Worm (Caenorhabditis elegans) whole organism, late embryonic: ENCODE results near the gene C27D9.1.

Experiments
- C08G9.2 ChIP-seq: sonication (generic microtip); optimal IDR thresholded peaks from 2 replicates; lab custom pipeline; 2016; ENCODE audit warnings: mild to moderate bottlenecking, missing genetic modification characterization, moderate library complexity, missing compliant biosample characterization
- F13H6.1 ChIP-seq: sonication (generic microtip); optimal IDR thresholded peaks from 2 replicates; lab custom pipeline; 2016; ENCODE audit warnings: missing genetic modification characterization, missing compliant biosample characterization
- Y22D7AL.16 ChIP-seq: sonication (generic microtip); optimal IDR thresholded peaks from 2 replicates; lab custom pipeline; 2016; ENCODE audit warnings: missing genetic modification characterization, missing compliant biosample characterization
- ceh-22 ChIP-seq: sonication (generic microtip); optimal IDR thresholded peaks from 2 replicates; lab custom pipeline; 2017; ENCODE audit warnings: missing biosample characterization, missing genetic modification characterization
- ceh-30 ChIP-seq: fragments of 150-350 bp; optimal IDR thresholded peaks from 2 replicates; lab custom pipeline; 2014; ENCODE audit warnings: missing biosample characterization, missing genetic modification characterization
- ceh-34 ChIP-seq: sonication (generic microtip); optimal IDR thresholded peaks from 2 replicates; lab custom pipeline; 2016; ENCODE audit warnings: mild to moderate bottlenecking, missing genetic modification characterization, missing compliant biosample characterization
- ceh-45 ChIP-seq: fragments of 200-800 bp; sonication (Bioruptor generic); IDR thresholded peaks from 2 replicates; pipeline ENCODE4 v1.3.6; 2022; ENCODE audit warnings: missing genetic modification reagents, missing genetic modification characterization, missing compliant biosample characterization
- ceh-48 ChIP-seq: sonication (generic microtip); optimal IDR thresholded peaks from 2 replicates; lab custom pipeline; 2016; ENCODE audit warnings: missing genetic modification characterization, inconsistent platforms, missing compliant biosample characterization
- ceh-9 ChIP-seq: sonication (generic microtip); optimal IDR thresholded peaks from 2 replicates; lab custom pipeline; 2016; ENCODE audit warnings: mild to moderate bottlenecking, missing genetic modification characterization, inconsistent platforms, missing compliant biosample characterization
- dve-1 ChIP-seq: sonication (generic microtip); optimal IDR thresholded peaks from 2 replicates; lab custom pipeline; 2017; ENCODE audit warnings: antibody characterized with exemption, mild to moderate bottlenecking, missing genetic modification characterization, missing compliant biosample characterization
- elt-2 ChIP-seq: sonication (generic microtip); optimal IDR thresholded peaks from 2 replicates; lab custom pipeline; 2016; ENCODE audit warnings: missing genetic modification reagents, missing genetic modification characterization, missing compliant biosample characterization
- elt-4 ChIP-seq: sonication (generic microtip); optimal IDR thresholded peaks from 2 replicates; lab custom pipeline; 2016; ENCODE audit warnings: missing genetic modification characterization, missing compliant biosample characterization
- ets-4 ChIP-seq: sonication (generic microtip); optimal IDR thresholded peaks from 2 replicates; lab custom pipeline; 2016; ENCODE audit warnings: missing genetic modification characterization, missing compliant biosample characterization
- eyg-1 ChIP-seq: sonication (generic microtip); optimal IDR thresholded peaks from 2 replicates; lab custom pipeline; 2016; ENCODE audit warnings: missing genotype, missing genetic modification characterization, missing compliant biosample characterization
- fkh-6 ChIP-seq: sonication (generic microtip); optimal IDR thresholded peaks from 2 replicates; lab custom pipeline; 2016; ENCODE audit warnings: missing genetic modification characterization, missing compliant biosample characterization
- gmeb-2 ChIP-seq: sonication (generic microtip); optimal IDR thresholded peaks from 2 replicates; lab custom pipeline; 2016; ENCODE audit warnings: missing genetic modification characterization, inconsistent platforms, missing compliant biosample characterization
- hlh-13 ChIP-seq: fragments of 200-800 bp; sonication (Bioruptor generic); optimal IDR thresholded peaks from 2 replicates; lab custom pipeline; 2018; ENCODE audit warnings: mild to moderate bottlenecking, missing genetic modification characterization, missing compliant biosample characterization
- lim-6 ChIP-seq: sonication (generic microtip); optimal IDR thresholded peaks from 2 replicates; lab custom pipeline; 2016; ENCODE audit warnings: missing genetic modification characterization, missing compliant biosample characterization
- lin-11 ChIP-seq: fragments of 200-800 bp; sonication (Bioruptor generic); optimal IDR thresholded peaks from 2 replicates; lab custom pipeline; 2018; ENCODE audit warnings: mild to moderate bottlenecking, missing genetic modification characterization, missing compliant biosample characterization
- madf-2 ChIP-seq: sonication (generic microtip); optimal IDR thresholded peaks from 2 replicates; lab custom pipeline; 2017; ENCODE audit warnings: missing genetic modification characterization, missing compliant biosample characterization
- mec-3 ChIP-seq: sonication (generic microtip); optimal IDR thresholded peaks from 2 replicates; lab custom pipeline; 2016; ENCODE audit warnings: borderline replicate concordance, missing genetic modification characterization, missing compliant biosample characterization
- pag-3 ChIP-seq: sonication (generic microtip); optimal IDR thresholded peaks from 2 replicates; lab custom pipeline; 2016; ENCODE audit warnings: missing compliant biosample characterization, missing genetic modification characterization, borderline replicate concordance
- pat-9 ChIP-seq: fragments of 200-800 bp; sonication (Bioruptor generic); optimal IDR thresholded peaks from 2 replicates; lab custom pipeline; 2018; ENCODE audit warnings: mild to moderate bottlenecking, missing genetic modification characterization, moderate library complexity, missing compliant biosample characterization
- pax-1 ChIP-seq: fragments of 150-350 bp; optimal IDR thresholded peaks from 2 replicates; lab custom pipeline; 2014; ENCODE audit warnings: missing biosample characterization, missing genetic modification characterization
- pha-2 ChIP-seq: sonication (generic microtip); optimal IDR thresholded peaks from 2 replicates; lab custom pipeline; 2017; ENCODE audit warnings: mild to moderate bottlenecking, missing genetic modification characterization, missing compliant biosample characterization
- pqm-1 ChIP-seq: sonication (generic microtip); optimal IDR thresholded peaks from 2 replicates; lab custom pipeline; 2016; ENCODE audit warnings: missing genetic modification characterization, missing compliant biosample characterization
- ref-2 ChIP-seq: sonication (generic microtip); optimal IDR thresholded peaks from 2 replicates; lab custom pipeline; 2016; ENCODE audit warnings: missing genetic modification characterization, missing compliant biosample characterization
- rnt-1 ChIP-seq: sonication (generic microtip); optimal IDR thresholded peaks from 2 replicates; lab custom pipeline; 2016; ENCODE audit warnings: missing genetic modification characterization, missing compliant biosample characterization
- sox-2 ChIP-seq: fragments of 200-800 bp; sonication (Bioruptor generic); IDR thresholded peaks from 2 replicates; pipeline ENCODE4 v1.3.6; 2022; ENCODE audit warnings: missing genetic modification reagents, missing genetic modification characterization, missing compliant biosample characterization
- ttx-3 ChIP-seq: sonication (generic microtip); optimal IDR thresholded peaks from 2 replicates; lab custom pipeline; 2016; ENCODE audit warnings: missing genetic modification reagents, missing genetic modification characterization, missing compliant biosample characterization
- unc-3 ChIP-seq, 2 experiments: fragments of 200-800 bp in 1 of 2; sonication (Bioruptor generic) in 1 of 2; sonication (generic microtip) in 1 of 2; conservative IDR thresholded peaks in 1 of 2; optimal IDR thresholded peaks in 1 of 2; 2 replicates each; pipeline versions ENCODE4 v1.3.6 to Lab custom; 2016 to 2022; ENCODE audit warnings: missing compliant biosample characterization in 2 of 2, missing genetic modification characterization in 2 of 2, missing genetic modification reagents in 1 of 2
- unc-55 ChIP-seq: sonication (generic microtip); optimal IDR thresholded peaks from 2 replicates; lab custom pipeline; 2017; ENCODE audit warnings: missing biosample characterization, missing genetic modification reagents, missing genetic modification characterization
- unc-86 ChIP-seq: sonication (generic microtip); optimal IDR thresholded peaks from 2 replicates; lab custom pipeline; 2016; ENCODE audit warnings: missing genetic modification characterization, missing compliant biosample characterization
- ztf-16 ChIP-seq: sonication (generic microtip); optimal IDR thresholded peaks from 2 replicates; lab custom pipeline; 2017; ENCODE audit warnings: missing genetic modification characterization, missing compliant biosample characterization

C27D9.1 gene

ce11 chrII:4775802-4776201 lies 22.6 kb downstream of the C27D9.1 start:
- TF ChIP-seq F13H6.1 (no peak), sox-2 (no peak), eyg-1 (tag; lab: Kevin White, UChicago) (no peak), unc-3 (GFP tag; conservative IDR thresholded peaks at IDR 0.05; lab: Robert Waterston, UW) (no peak), unc-3 (tag; optimal IDR thresholded peaks at IDR 0.05; lab: Kevin White, UChicago) (no peak), rnt-1 (tag; lab: Kevin White, UChicago) (no peak)

- TF ChIP-seq sox-2 (no peak), fkh-6 (tag; lab: Kevin White, UChicago) (no peak), elt-2 (peak; percentile 68), ceh-9 (no peak)
These were observed 23.7 kb downstream of the C27D9.1 start, which contains the start of gene F26G1.11 for ce11 chrII:4776933-4777332. Gene F26G1.11 (plus strand): TSS chrII:4777137.

- TF ChIP-seq Y22D7AL.16 = no peak
- TF ChIP-seq mec-3 (tag; lab: Kevin White, UChicago) = no peak
These were observed 26.5 kb downstream of the C27D9.1 start for ce11 chrII:4779753-4780152.

- no peak for TF ChIP-seq pqm-1
- no peak for TF ChIP-seq pha-2 (tag; lab: Kevin White, UChicago)
- no peak for TF ChIP-seq ceh-48 (tag; lab: Kevin White, UChicago)
- TF ChIP-seq pag-3 = no peak
- no peak for TF ChIP-seq hlh-13 (GFP tag; lab: Kevin White, UChicago)
- no peak for TF ChIP-seq madf-2 (tag; lab: Kevin White, UChicago)
- no peak for TF ChIP-seq ceh-30 (tag; lab: Kevin White, UChicago)
- no peak for TF ChIP-seq lin-11 (tag; lab: Kevin White, UChicago)
- no peak for TF ChIP-seq ceh-9
- no peak for TF ChIP-seq sox-2
- no peak for TF ChIP-seq ceh-22 (tag; lab: Kevin White, UChicago)
- no peak for TF ChIP-seq elt-2
- TF ChIP-seq ttx-3 (tag; lab: Kevin White, UChicago) = no peak
- no peak for TF ChIP-seq unc-55 (GFP tag; lab: Kevin White, UChicago)
- no peak for TF ChIP-seq unc-3 (GFP tag; conservative IDR thresholded peaks at IDR 0.05; lab: Robert Waterston, UW)
- no peak for TF ChIP-seq unc-3 (tag; optimal IDR thresholded peaks at IDR 0.05; lab: Kevin White, UChicago)
These were observed 31.2 kb downstream of the C27D9.1 start, which contains the start of gene nep-12 for ce11 chrII:4784436-4784835. Gene nep-12 (minus strand): TSS chrII:4784536.

ce11 chrII:4786181-4786580 lies 33.0 kb downstream of the C27D9.1 start, which contains the start of gene msp-3:
Gene msp-3 (minus strand): TSS chrII:4786281.
- TF ChIP-seq ets-4 (tag; lab: Kevin White, UChicago) (no peak), ceh-45 (GFP tag; lab: Robert Waterston, UW) (no peak), gmeb-2 (tag; lab: Kevin White, UChicago) (no peak), ztf-16 (tag; lab: Kevin White, UChicago) (no peak), ceh-34 (tag; lab: Kevin White, UChicago) (no peak), unc-86 (no peak), pat-9 (tag; lab: Kevin White, UChicago) (no peak), elt-4 (no peak), Y22D7AL.16 (no peak), lim-6 (tag; lab: Kevin White, UChicago) (no peak), ref-2 (no peak), C08G9.2 (tag; lab: Kevin White, UChicago) (no peak), dve-1 (tag; lab: Kevin White, UChicago) (no peak), hlh-13 (GFP tag; lab: Kevin White, UChicago) (no peak), lin-11 (tag; lab: Kevin White, UChicago) (no peak), pax-1 (tag; lab: Kevin White, UChicago) (no peak)
